Fruit fly (Drosophila melanogaster) whole organism, embryonic: Measurements from ENCODE around the gene Cln7.
A peak's percentile ranks its signal among the peaks of the same experiment; 100 is the strongest.

ENCODE experiments used
- CG1024 ChIP-seq: fragments of 200-800 bp; sonication (Bioruptor generic); IDR thresholded peaks from 2 replicates; pipeline ENCODE4 v1.3.6; 2022; ENCODE audit warnings: missing biosample characterization, missing genetic modification characterization
- CG10274 ChIP-seq: fragments of 200-800 bp; sonication (Bioruptor generic); optimal IDR thresholded peaks from 3 replicates; lab custom pipeline; 2017; ENCODE audit warnings: missing biosample characterization, mild to moderate bottlenecking, missing genetic modification characterization
- CG11398 ChIP-seq: fragments of 200-800 bp; sonication (Bioruptor generic); optimal IDR thresholded peaks from 2 replicates; lab custom pipeline; 2016; ENCODE audit warnings: missing biosample characterization, missing genetic modification characterization
- CG12071 ChIP-seq: fragments of 200-800 bp; sonication (Bioruptor generic); optimal IDR thresholded peaks from 3 replicates; lab custom pipeline; 2018; ENCODE audit warnings: missing biosample characterization, mild to moderate bottlenecking, missing genetic modification characterization
- CG12155 ChIP-seq: fragments of 200-800 bp; sonication (Bioruptor generic); optimal IDR thresholded peaks from 3 replicates; lab custom pipeline; 2016; ENCODE audit warnings: missing biosample characterization, missing genetic modification characterization
- CG12299 ChIP-seq: fragments of 200-800 bp; sonication (Bioruptor generic); optimal IDR thresholded peaks from 2 replicates; lab custom pipeline; 2018; ENCODE audit warnings: missing biosample characterization, mild to moderate bottlenecking, missing genetic modification characterization
- CG1233 ChIP-seq: fragments of 200-800 bp; sonication (Bioruptor generic); optimal IDR thresholded peaks from 4 replicates; lab custom pipeline; 2018; ENCODE audit warnings: missing biosample characterization, mild to moderate bottlenecking, missing genetic modification characterization
- CG14441 ChIP-seq: fragments of 200-800 bp; sonication (Bioruptor generic); IDR thresholded peaks from 2 replicates; pipeline ENCODE4 v1.3.6; 2022; ENCODE audit warnings: missing biosample characterization, missing genetic modification characterization
- CG15696 ChIP-seq: fragments of 200-800 bp; sonication (Bioruptor generic); optimal IDR thresholded peaks from 2 replicates; lab custom pipeline; 2019; ENCODE audit warnings: missing biosample characterization, mild to moderate bottlenecking, missing genetic modification characterization, moderate library complexity
- CG16815 ChIP-seq: fragments of 200-800 bp; sonication (Bioruptor generic); optimal IDR thresholded peaks from 3 replicates; lab custom pipeline; 2017; ENCODE audit warnings: missing biosample characterization, mild to moderate bottlenecking, missing genetic modification characterization
- CG1792 ChIP-seq: fragments of 200-800 bp; sonication (Bioruptor generic); optimal IDR thresholded peaks from 2 replicates; lab custom pipeline; 2016; ENCODE audit warnings: missing biosample characterization, missing genetic modification characterization
- CG18619 ChIP-seq: fragments of 200-800 bp; sonication (Bioruptor generic); optimal IDR thresholded peaks from 3 replicates; lab custom pipeline; 2017; ENCODE audit warnings: missing biosample characterization, mild to moderate bottlenecking, missing genetic modification characterization
- CG18764 ChIP-seq: fragments of 200-800 bp; sonication (Bioruptor generic); optimal IDR thresholded peaks from 3 replicates; lab custom pipeline; 2016; ENCODE audit warnings: missing biosample characterization, missing genetic modification characterization
- CG2875 ChIP-seq: fragments of 200-800 bp; sonication (Bioruptor generic); optimal IDR thresholded peaks from 2 replicates; lab custom pipeline; 2017; ENCODE audit warnings: missing biosample characterization, mild to moderate bottlenecking, missing genetic modification characterization, missing genetic modification reagents
- CG32532 ChIP-seq: fragments of 200-800 bp; sonication (Bioruptor generic); IDR thresholded peaks from 2 replicates; pipeline ENCODE4 v1.3.6; 2022; ENCODE audit warnings: missing biosample characterization, missing genetic modification characterization
- CG34422 ChIP-seq: fragments of 200-800 bp; sonication (Bioruptor generic); IDR thresholded peaks from 3 replicates; pipeline ENCODE4 v1.3.6; 2022; ENCODE audit warnings: missing biosample characterization, missing genetic modification characterization
- CG7556 ChIP-seq: fragments of 200-800 bp; sonication (Bioruptor generic); optimal IDR thresholded peaks from 2 replicates; lab custom pipeline; 2017; ENCODE audit warnings: missing biosample characterization, mild to moderate bottlenecking, missing genetic modification characterization
- CoRest ChIP-seq: fragments of 200-800 bp; sonication (Bioruptor generic); optimal IDR thresholded peaks from 3 replicates; lab custom pipeline; 2018; ENCODE audit warnings: missing biosample characterization, mild to moderate bottlenecking, missing genetic modification characterization, moderate library complexity
- Nf-YA ChIP-seq: fragments of 200-800 bp; sonication (Bioruptor generic); IDR thresholded peaks from 2 replicates; pipeline ENCODE4 v1.3.6; 2022; ENCODE audit warnings: missing biosample characterization, missing genetic modification characterization
- Taf1 ChIP-seq: fragments of 200-800 bp; sonication (Bioruptor generic); IDR thresholded peaks from 2 replicates; pipeline ENCODE4 v1.3.6; 2022; ENCODE audit warnings: missing biosample characterization, missing genetic modification characterization
- bigmax ChIP-seq: fragments of 200-800 bp; sonication (Bioruptor generic); optimal IDR thresholded peaks from 2 replicates; lab custom pipeline; 2018; ENCODE audit warnings: missing biosample characterization, mild to moderate bottlenecking, missing genetic modification characterization
- bsh ChIP-seq, 2 experiments: fragments of 200-800 bp; sonication (Bioruptor generic); optimal IDR thresholded peaks; 2 replicates each; lab custom pipeline; 2017 to 2018; ENCODE audit warnings: mild to moderate bottlenecking in 2 of 2, missing biosample characterization in 2 of 2, missing genetic modification characterization in 2 of 2, moderate library complexity in 1 of 2
- corto ChIP-seq: fragments of 200-800 bp; sonication (Bioruptor generic); optimal IDR thresholded peaks from 2 replicates; lab custom pipeline; 2016; ENCODE audit warnings: missing biosample characterization, mild to moderate bottlenecking, missing genetic modification characterization, moderate library complexity
- croc ChIP-seq: fragments of 200-800 bp; sonication (Bioruptor generic); conservative IDR thresholded peaks from 3 replicates; pipeline ENCODE4 v1.3.6; 2022; ENCODE audit warnings: missing biosample characterization, missing genetic modification characterization
- cwo ChIP-seq: fragments of 200-800 bp; sonication (Bioruptor generic); optimal IDR thresholded peaks from 3 replicates; lab custom pipeline; 2017; ENCODE audit warnings: missing biosample characterization, missing genetic modification characterization, mild to moderate bottlenecking, moderate library complexity, missing genetic modification reagents
- dan ChIP-seq: fragments of 200-800 bp; sonication (Bioruptor generic); IDR thresholded peaks from 2 replicates; pipeline ENCODE4 v1.3.6; 2022; ENCODE audit warnings: missing biosample characterization, missing genetic modification characterization
- fd96Cb ChIP-seq: fragments of 200-800 bp; sonication (Bioruptor generic); optimal IDR thresholded peaks from 2 replicates; lab custom pipeline; 2018; ENCODE audit warnings: missing biosample characterization, mild to moderate bottlenecking, missing genetic modification characterization, moderate library complexity
- fru ChIP-seq: fragments of >200 bp; optimal IDR thresholded peaks from 2 replicates; lab custom pipeline; 2017
- gsb ChIP-seq: fragments of 200-800 bp; sonication (Bioruptor generic); IDR thresholded peaks from 2 replicates; pipeline ENCODE4 v1.3.6; 2022; ENCODE audit warnings: missing biosample characterization, missing genetic modification characterization
- jing ChIP-seq: fragments of 200-800 bp; sonication (Bioruptor generic); optimal IDR thresholded peaks from 2 replicates; lab custom pipeline; 2018; ENCODE audit warnings: missing biosample characterization, mild to moderate bottlenecking, missing genetic modification characterization
- kay ChIP-seq: fragments of 200-800 bp; sonication (Bioruptor generic); optimal IDR thresholded peaks from 2 replicates; lab custom pipeline; 2016; ENCODE audit warnings: missing biosample characterization, missing genetic modification characterization
- maf-S ChIP-seq: fragments of 200-800 bp; sonication (Bioruptor generic); optimal IDR thresholded peaks from 2 replicates; lab custom pipeline; 2016; ENCODE audit warnings: missing biosample characterization, missing genetic modification characterization
- nmo ChIP-seq: fragments of 200-800 bp; sonication (Bioruptor generic); optimal IDR thresholded peaks from 2 replicates; lab custom pipeline; 2018; ENCODE audit warnings: missing biosample characterization, mild to moderate bottlenecking, missing genetic modification characterization, moderate library complexity
- pfk ChIP-seq: fragments of 200-800 bp; sonication (Bioruptor generic); optimal IDR thresholded peaks from 2 replicates; lab custom pipeline; 2018; ENCODE audit warnings: missing biosample characterization, mild to moderate bottlenecking, missing genetic modification characterization, moderate library complexity
- shn ChIP-seq: fragments of 200-800 bp; sonication (Bioruptor generic); optimal IDR thresholded peaks from 3 replicates; lab custom pipeline; 2016; ENCODE audit warnings: missing biosample characterization, missing genetic modification characterization
- ttk ChIP-seq: fragments of 200-800 bp; sonication (Bioruptor generic); IDR thresholded peaks from 2 replicates; pipeline ENCODE4 v2.1.2; 2022; ENCODE audit warnings: missing biosample characterization, missing genetic modification characterization
- tup ChIP-seq: fragments of 200-800 bp; sonication (Bioruptor generic); optimal IDR thresholded peaks from 2 replicates; lab custom pipeline; 2016; ENCODE audit warnings: missing biosample characterization, mild to moderate bottlenecking, missing genetic modification characterization, moderate library complexity
- unpg ChIP-seq: fragments of 200-800 bp; sonication (Bioruptor generic); optimal IDR thresholded peaks from 3 replicates; lab custom pipeline; 2018; ENCODE audit warnings: missing biosample characterization, mild to moderate bottlenecking, missing genetic modification characterization, moderate library complexity
- vnd ChIP-seq: fragments of 200-800 bp; sonication (Bioruptor generic); IDR thresholded peaks from 3 replicates; pipeline ENCODE4 v1.3.6; 2022; ENCODE audit warnings: missing biosample characterization, missing genetic modification characterization; ENCODE audit not compliant: partially characterized antibody
- wdn ChIP-seq: fragments of 200-800 bp; sonication (Bioruptor generic); IDR thresholded peaks from 2 replicates; pipeline ENCODE4 v1.3.6; 2022; ENCODE audit warnings: missing biosample characterization, missing genetic modification characterization
- yki ChIP-seq: fragments of >200 bp; optimal IDR thresholded peaks from 3 replicates; lab custom pipeline; 2018
- zen ChIP-seq: fragments of 200-800 bp; sonication (Bioruptor generic); optimal IDR thresholded peaks from 3 replicates; lab custom pipeline; 2018; ENCODE audit warnings: missing biosample characterization, mild to moderate bottlenecking, missing genetic modification characterization, moderate library complexity
- zf30C ChIP-seq: fragments of 200-800 bp; sonication (Bioruptor generic); optimal IDR thresholded peaks from 3 replicates; lab custom pipeline; 2018; ENCODE audit warnings: missing biosample characterization, mild to moderate bottlenecking, missing genetic modification characterization

Gene Cln7

DNA sequence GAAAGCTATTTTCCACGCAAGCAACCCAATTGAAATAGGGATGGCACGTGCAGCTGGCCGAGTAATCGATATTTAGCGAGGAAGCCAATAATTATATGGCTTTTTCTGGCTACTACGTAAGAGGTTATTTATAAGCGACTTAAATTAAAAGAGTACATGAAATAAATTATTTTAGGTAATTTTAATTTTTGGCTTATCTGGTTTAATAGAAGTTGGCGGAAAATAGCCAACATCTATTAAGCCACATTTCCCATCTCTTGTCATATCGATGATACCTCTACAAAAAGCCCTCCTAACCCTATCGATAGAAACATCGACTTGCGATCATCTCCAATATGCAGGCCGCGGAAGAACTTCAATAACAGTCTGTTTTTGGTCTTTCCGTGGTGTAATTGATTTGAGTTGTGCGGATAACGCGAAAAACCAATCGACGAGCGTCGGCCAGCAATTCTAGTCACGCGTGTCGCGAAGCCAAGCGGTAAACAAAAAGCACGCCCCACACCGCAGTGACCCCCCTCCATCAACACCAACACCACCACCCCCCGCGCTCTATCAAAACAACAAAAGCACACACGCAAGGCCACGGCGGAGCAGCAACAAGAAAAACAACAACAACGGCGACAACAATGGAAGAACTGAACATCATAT is 3.1 kb upstream of the Cln7 start, which contains the start of the genes Srp19 and qm (continued):
- TF ChIP-seq wdn (peak; percentile 46; the same call in 1 of the 2 replicates), pfk (GFP tag; lab: Kevin White, UChicago) (no peak), CG11398 (no peak), nmo (peak; percentile 60), CG14441 (no peak), jing (no peak), CG2875 (no peak), CoRest (peak; percentile 68), Taf1 (GFP tag; lab: Robert Waterston, UW) (0 out of 2 replicates have a peak, but pooled peaks have one; percentile 17), CG12155 (GFP tag; lab: Kevin White, UChicago) (peak; percentile 36), cwo (GFP tag; lab: Kevin White, UChicago) (peak; percentile 36), dan (no peak), CG32532 (GFP tag; lab: Robert Waterston, UW) (peak; percentile 50), corto (GFP tag; lab: Kevin White, UChicago) (no peak), gsb (no peak), kay (peak; percentile 54), CG18619 (GFP tag; lab: Kevin White, UChicago) (peak; percentile 13), CG34422 (GFP tag; lab: Robert Waterston, UW) (peak; percentile 86; the same call in 2 of the 3 replicates), CG1233 (GFP tag; lab: Kevin White, UChicago) (peak; percentile 39), CG18764 (GFP tag; lab: Kevin White, UChicago) (no peak), fru (no peak), CG16815 (GFP tag; lab: Kevin White, UChicago) (no peak), Nf-YA (GFP tag; lab: Robert Waterston, UW) (no peak), bigmax (GFP tag; lab: Kevin White, UChicago) (no peak), CG15696 (peak; percentile 53), zf30C (GFP tag; lab: Kevin White, UChicago) (no peak), yki (no peak), unpg (GFP tag; lab: Kevin White, UChicago) (peak; percentile 42), bsh (GFP tag; optimal IDR thresholded peaks at IDR 0.05; lab: Kevin White, UChicago) (peak; percentile 13 to 36), CG1024 (GFP tag; lab: Robert Waterston, UW) (no peak), ttk (no peak), fd96Cb (tag; lab: Kevin White, UChicago) (peak; percentile 30), zen (tag; lab: Kevin White, UChicago) (peak; percentile 35), CG12299 (tag; lab: Kevin White, UChicago) (peak; percentile 38), maf-S (GFP tag; lab: Kevin White, UChicago) (peak; percentile 61), croc (no peak), CG1792 (GFP tag; lab: Kevin White, UChicago) (peak; percentile 20), CG10274 (GFP tag; lab: Kevin White, UChicago) (no peak)

dm6 chr3L:7346951-7347350 is 2.0 kb upstream of the Cln7 start, which contains the start of gene CG14834:
Gene CG14834 (minus strand): TSS chr3L:7347123.
- no peak for TF ChIP-seq vnd (GFP tag; lab: Robert Waterston, UW)
- no peak for TF ChIP-seq shn (GFP tag; lab: Kevin White, UChicago)
- TF ChIP-seq CG12071 (GFP tag; lab: Kevin White, UChicago): no peak
- TF ChIP-seq CG7556: no peak
- no peak for TF ChIP-seq tup (GFP tag; lab: Kevin White, UChicago)
